Fruit fly (Drosophila melanogaster): ENCODE measurements around the gene Surf6.

Gene Surf6

dm6 chr3R:19875118-19875887, 29.4 kb downstream of the Surf6 start, which contains the start of gene Mrp5 (continued):
- TF ChIP-seq CG15011 (GFP tag; optimal IDR thresholded peaks at IDR 0.05), result no peak
- no peak for TF ChIP-seq fd102C (GFP tag; optimal IDR thresholded peaks at IDR 0.05)
- TF ChIP-seq zfh1 (GFP tag; IDR thresholded peaks at IDR 0.05), result peak; percentile 70
- peak; percentile 5 for TF ChIP-seq org-1 (GFP tag; optimal IDR thresholded peaks at IDR 0.05)
- TF ChIP-seq tio (GFP tag; optimal IDR thresholded peaks at IDR 0.05), result peak; percentile 20
- TF ChIP-seq jumu (GFP tag; optimal IDR thresholded peaks at IDR 0.05), result no peak
- TF ChIP-seq CG7987 (GFP tag; optimal IDR thresholded peaks at IDR 0.05), result peak; percentile 17
- no peak for TF ChIP-seq CG6765 (GFP tag; optimal IDR thresholded peaks at IDR 0.05)
- no peak for TF ChIP-seq ab (GFP tag; optimal IDR thresholded peaks at IDR 0.05)
- peak; percentile 15 for TF ChIP-seq mam (GFP tag; optimal IDR thresholded peaks at IDR 0.05)
- TF ChIP-seq Atf-2 (GFP tag; optimal IDR thresholded peaks at IDR 0.05), result no peak
- TF ChIP-seq CG10431 (GFP tag; optimal IDR thresholded peaks at IDR 0.05), result no peak
- TF ChIP-seq CG4820 (GFP tag; optimal IDR thresholded peaks at IDR 0.05), result peak; percentile 9
- TF ChIP-seq CG11695 (GFP tag; IDR thresholded peaks at IDR 0.05), result peak; percentile 51; the same call in 1 of the 3 replicates
- TF ChIP-seq CG15073 (GFP tag; optimal IDR thresholded peaks at IDR 0.05), result no peak
- TF ChIP-seq Fer3 (tag; optimal IDR thresholded peaks at IDR 0.05), result peak; percentile 15
- peak; percentile 42 for TF ChIP-seq CG2120 (GFP tag; optimal IDR thresholded peaks at IDR 0.05)
- no peak for TF ChIP-seq CG12299 (tag; optimal IDR thresholded peaks at IDR 0.05)
- TF ChIP-seq gsb-n (tag; optimal IDR thresholded peaks at IDR 0.05), result no peak
- TF ChIP-seq CG14441 (GFP tag; IDR thresholded peaks at IDR 0.05), result peak; percentile 61
- no peak for TF ChIP-seq scrt (GFP tag; optimal IDR thresholded peaks at IDR 0.05)
- 0 out of 2 replicates have a peak, but pooled peaks have one; percentile 35 for TF ChIP-seq ham (GFP tag; IDR thresholded peaks at IDR 0.05)
- TF ChIP-seq zfh2 (GFP tag; optimal IDR thresholded peaks at IDR 0.05), result no peak
- no peak for TF ChIP-seq CG18764 (GFP tag; optimal IDR thresholded peaks at IDR 0.05)
- TF ChIP-seq gcm2 (GFP tag; optimal IDR thresholded peaks at IDR 0.05), result no peak
- TF ChIP-seq Antp (GFP tag; optimal IDR thresholded peaks at IDR 0.05), result no peak
- peak; percentile 23 for TF ChIP-seq odd (GFP tag; optimal IDR thresholded peaks at IDR 0.05)
- no peak for TF ChIP-seq gcm (GFP tag; optimal IDR thresholded peaks at IDR 0.05)
- TF ChIP-seq inv (GFP tag; IDR thresholded peaks at IDR 0.05; ENCODE audit: partially characterized antibody), result no peak
- no peak for TF ChIP-seq trh (GFP tag; optimal IDR thresholded peaks at IDR 0.05)
- no peak for TF ChIP-seq gt (GFP tag; IDR thresholded peaks at IDR 0.05)
- TF ChIP-seq Taf1 (GFP tag; IDR thresholded peaks at IDR 0.05), result no peak
- no peak for TF ChIP-seq nerfin-1 (tag; optimal IDR thresholded peaks at IDR 0.05)
- no peak for TF ChIP-seq pnt (GFP tag; optimal IDR thresholded peaks at IDR 0.05)
- 0 out of 2 replicates have a peak, but pooled peaks have one; percentile 12 for TF ChIP-seq peb (GFP tag; IDR thresholded peaks at IDR 0.05)
- TF ChIP-seq HLH3B (GFP tag; IDR thresholded peaks at IDR 0.05), result peak; percentile 64
- no peak for TF ChIP-seq CG12219 (GFP tag; optimal IDR thresholded peaks at IDR 0.05)
- no peak for TF ChIP-seq Stat92E (GFP tag; optimal IDR thresholded peaks at IDR 0.05)
- no peak for TF ChIP-seq CG10274 (GFP tag; optimal IDR thresholded peaks at IDR 0.05)
- TF ChIP-seq TFAM (GFP tag; optimal IDR thresholded peaks at IDR 0.05), result no peak
- peak; percentile 16 for TF ChIP-seq mirr (GFP tag; optimal IDR thresholded peaks at IDR 0.05)
- TF ChIP-seq CG7556 (GFP tag; optimal IDR thresholded peaks at IDR 0.05), result peak; percentile 42
- TF ChIP-seq Usf (GFP tag; optimal IDR thresholded peaks at IDR 0.05), result no peak
- no peak for TF ChIP-seq Bdp1 (GFP tag; optimal IDR thresholded peaks at IDR 0.05)
- peak; percentile 31 for TF ChIP-seq CG18262 (tag; optimal IDR thresholded peaks at IDR 0.05)
- no peak for TF ChIP-seq Vsx1 (GFP tag; optimal IDR thresholded peaks at IDR 0.05)
- peak; percentile 39 for TF ChIP-seq MESR4 (GFP tag; optimal IDR thresholded peaks at IDR 0.05)
- no peak for TF ChIP-seq CG16815 (GFP tag; optimal IDR thresholded peaks at IDR 0.05)
- TF ChIP-seq cas (GFP tag; IDR thresholded peaks at IDR 0.05), result no peak
- no peak for TF ChIP-seq CG15696 (tag; optimal IDR thresholded peaks at IDR 0.05)
